Worm (Caenorhabditis elegans) whole organism, young adult: Measurements from ENCODE around the gene vps-39.
"Not testable (repeated sequence)": the region's sequence is repeated elsewhere in the genome, so short reads cannot be mapped to it uniquely, and the experiment has no call there.

Source experiments
- F37B4.10 ChIP-seq: fragments of 200-800 bp; sonication (Bioruptor generic); IDR thresholded peaks from 2 replicates; pipeline ENCODE4 v1.3.6; 2022; ENCODE audit warnings: missing genetic modification characterization, missing compliant biosample characterization
- F57C9.4 ChIP-seq: sonication (generic microtip); optimal IDR thresholded peaks from 2 replicates; lab custom pipeline; 2017; ENCODE audit warnings: mild to moderate bottlenecking, missing genetic modification characterization, missing compliant biosample characterization
- K11D2.4 ChIP-seq: fragments of 200-800 bp; sonication (Bioruptor generic); IDR thresholded peaks from 2 replicates; pipeline ENCODE4 v1.3.6; 2022; ENCODE audit warnings: missing genetic modification reagents, missing genetic modification characterization, missing compliant biosample characterization
- Y56A3A.18 ChIP-seq: fragments of 200-800 bp; sonication (Bioruptor generic); IDR thresholded peaks from 2 replicates; pipeline ENCODE4 v1.3.6; 2022; ENCODE audit warnings: missing genetic modification reagents, missing genetic modification characterization, missing compliant biosample characterization
- Y67H2A.10 ChIP-seq: fragments of 200-800 bp; sonication (Bioruptor generic); conservative IDR thresholded peaks from 2 replicates; pipeline ENCODE4 v1.3.6; 2022; ENCODE audit warnings: missing genetic modification reagents, missing genetic modification characterization, missing compliant biosample characterization
- ZK185.1 ChIP-seq: sonication (generic microtip); optimal IDR thresholded peaks from 2 replicates; lab custom pipeline; 2016; ENCODE audit warnings: mild to moderate bottlenecking, missing genetic modification characterization, missing compliant biosample characterization; ENCODE audit not compliant: poor library complexity, severe bottlenecking
- aptf-2 ChIP-seq: fragments of 200-800 bp; sonication (Bioruptor generic); conservative IDR thresholded peaks from 2 replicates; pipeline ENCODE4 v1.3.6; 2022; ENCODE audit warnings: missing genetic modification reagents, missing genetic modification characterization, missing compliant biosample characterization
- aptf-3 ChIP-seq: fragments of 200-800 bp; sonication (Bioruptor generic); IDR thresholded peaks from 2 replicates; pipeline ENCODE4 v1.3.6; 2022; ENCODE audit warnings: missing genetic modification characterization, missing compliant biosample characterization
- atf-7 ChIP-seq: sonication (generic microtip); optimal IDR thresholded peaks from 2 replicates; lab custom pipeline; 2017; ENCODE audit warnings: mild to moderate bottlenecking, missing genetic modification characterization, missing compliant biosample characterization
- attf-5 ChIP-seq: fragments of 200-800 bp; sonication (Bioruptor generic); optimal IDR thresholded peaks from 2 replicates; lab custom pipeline; 2018; ENCODE audit warnings: mild to moderate bottlenecking, missing genetic modification characterization, missing compliant biosample characterization
- bed-2 ChIP-seq: fragments of 200-800 bp; sonication (Bioruptor generic); IDR thresholded peaks from 2 replicates; pipeline ENCODE4 v1.3.6; 2022; ENCODE audit warnings: missing genetic modification reagents, missing genetic modification characterization, missing compliant biosample characterization
- ccch-3 ChIP-seq: fragments of 200-800 bp; sonication (Bioruptor generic); optimal IDR thresholded peaks from 2 replicates; lab custom pipeline; 2018; ENCODE audit warnings: mild to moderate bottlenecking, missing genetic modification characterization, missing compliant biosample characterization
- cebp-1 ChIP-seq, 2 experiments: fragments of 200-800 bp in 1 of 2; sonication (Bioruptor generic) in 1 of 2; sonication (generic microtip) in 1 of 2; IDR thresholded peaks in 1 of 2; optimal IDR thresholded peaks in 1 of 2; 2 replicates each; pipeline versions ENCODE4 v1.3.6 to Lab custom; 2017 to 2022; ENCODE audit warnings: missing compliant biosample characterization in 2 of 2, missing genetic modification characterization in 2 of 2, mild to moderate bottlenecking in 1 of 2, missing genetic modification reagents in 1 of 2, moderate library complexity in 1 of 2
- ceh-27 ChIP-seq: fragments of 200-800 bp; sonication (Bioruptor generic); optimal IDR thresholded peaks from 2 replicates; lab custom pipeline; 2018; ENCODE audit warnings: mild to moderate bottlenecking, missing genetic modification characterization, moderate library complexity, missing compliant biosample characterization
- die-1 ChIP-seq: sonication (generic microtip); optimal IDR thresholded peaks from 2 replicates; lab custom pipeline; 2016; ENCODE audit warnings: missing genotype, mild to moderate bottlenecking, missing genetic modification characterization, missing compliant biosample characterization
- egrh-3 ChIP-seq: fragments of 200-800 bp; sonication (Bioruptor generic); IDR thresholded peaks from 2 replicates; pipeline ENCODE4 v1.3.6; 2022; ENCODE audit warnings: missing genetic modification reagents, missing genetic modification characterization, missing compliant biosample characterization
- gei-17 ChIP-seq: fragments of 200-800 bp; sonication (Bioruptor generic); optimal IDR thresholded peaks from 2 replicates; lab custom pipeline; 2018; ENCODE audit warnings: mild to moderate bottlenecking, missing genetic modification characterization, missing compliant biosample characterization
- hlh-26 ChIP-seq: fragments of 200-800 bp; sonication (Bioruptor generic); conservative IDR thresholded peaks from 2 replicates; pipeline ENCODE4 v1.3.6; 2022; ENCODE audit warnings: missing genetic modification reagents, missing genetic modification characterization, missing compliant biosample characterization
- hmg-20 ChIP-seq: fragments of 200-800 bp; sonication (Bioruptor generic); IDR thresholded peaks from 2 replicates; pipeline ENCODE4 v1.3.6; 2022; ENCODE audit warnings: missing genetic modification reagents, missing genetic modification characterization, missing compliant biosample characterization
- let-526 ChIP-seq: fragments of 200-800 bp; sonication (Bioruptor generic); IDR thresholded peaks from 2 replicates; pipeline ENCODE4 v1.3.6; 2022; ENCODE audit warnings: missing genetic modification reagents, missing genetic modification characterization, missing compliant biosample characterization
- lin-54 ChIP-seq: fragments of 200-800 bp; sonication (Bioruptor generic); optimal IDR thresholded peaks from 2 replicates; lab custom pipeline; 2018; ENCODE audit warnings: mild to moderate bottlenecking, missing genetic modification characterization, missing compliant biosample characterization
- lir-1 ChIP-seq: fragments of 200-800 bp; sonication (Bioruptor generic); conservative IDR thresholded peaks from 2 replicates; pipeline ENCODE4 v1.3.6; 2022; ENCODE audit warnings: missing genetic modification reagents, missing genetic modification characterization, missing compliant biosample characterization
- nfya-2 ChIP-seq: fragments of 200-800 bp; sonication (Bioruptor generic); IDR thresholded peaks from 2 replicates; pipeline ENCODE4 v1.3.6; 2022; ENCODE audit warnings: missing genetic modification reagents, missing genetic modification characterization, missing compliant biosample characterization
- nhr-27 ChIP-seq: fragments of 200-800 bp; sonication (Bioruptor generic); optimal IDR thresholded peaks from 2 replicates; lab custom pipeline; 2018; ENCODE audit warnings: mild to moderate bottlenecking, missing genetic modification characterization, moderate library complexity, missing compliant biosample characterization
- rpc-1 ChIP-seq, 2 experiments: fragments of 150-350 bp in 1 of 2; sonication (generic microtip) in 1 of 2; optimal IDR thresholded peaks; 2 replicates each; lab custom pipeline; 2014 to 2018; ENCODE audit warnings: missing biosample characterization in 1 of 2, missing genetic modification characterization in 1 of 2, missing genetic modification reagents in 1 of 2, missing genotype in 1 of 2
- sea-2 ChIP-seq: fragments of 200-800 bp; sonication (Bioruptor generic); IDR thresholded peaks from 2 replicates; pipeline ENCODE4 v1.3.6; 2022; ENCODE audit warnings: missing genetic modification characterization, missing compliant biosample characterization
- snpc-1.3 ChIP-seq: sonication (generic microtip); optimal IDR thresholded peaks from 2 replicates; lab custom pipeline; 2017; ENCODE audit warnings: missing genetic modification characterization, mild to moderate bottlenecking, missing compliant biosample characterization, antibody characterized with exemption, moderate library complexity, missing genotype, missing genetic modification reagents; ENCODE audit not compliant: insufficient read depth
- tbp1 ChIP-seq: fragments of 200-800 bp; sonication (Bioruptor generic); optimal IDR thresholded peaks from 2 replicates; lab custom pipeline; 2018; ENCODE audit warnings: mild to moderate bottlenecking, missing genetic modification characterization, missing compliant biosample characterization
- ztf-25 ChIP-seq: fragments of 200-800 bp; sonication (Bioruptor generic); IDR thresholded peaks from 2 replicates; pipeline ENCODE4 v1.3.6; 2022; ENCODE audit warnings: missing genetic modification reagents, missing genetic modification characterization, missing compliant biosample characterization
- ztf-6 ChIP-seq: fragments of 200-800 bp; sonication (Bioruptor generic); IDR thresholded peaks from 2 replicates; pipeline ENCODE4 v1.3.6; 2022; ENCODE audit warnings: missing genetic modification reagents, missing genetic modification characterization, missing compliant biosample characterization

The vps-39 gene

ce11 chrV:14038328-14039084 is at the start of gene vps-39 (continued):
- TF ChIP-seq egrh-3 (GFP tag; lab: Robert Waterston, UW) (peak; percentile 88), hmg-20 (peak; percentile 86), ceh-27 (GFP tag; lab: Kevin White, UChicago) (peak; percentile 31), aptf-3 (peak; percentile 79; the same call in 1 of the 2 replicates), K11D2.4 (GFP tag; lab: Robert Waterston, UW) (peak; percentile 94), lin-54 (GFP tag; lab: Kevin White, UChicago) (peak; percentile 69), ztf-6 (GFP tag; lab: Robert Waterston, UW) (peak; percentile 84), bed-2 (peak; percentile 87), let-526 (peak; percentile 57; the same call in 1 of the 2 replicates), ztf-25 (GFP tag; lab: Robert Waterston, UW) (peak; percentile 91), sea-2 (GFP tag; lab: Robert Waterston, UW) (peak; percentile 87; the same call in 1 of the 2 replicates), attf-5 (GFP tag; lab: Kevin White, UChicago) (peak; percentile 69), aptf-2 (peak; percentile 97), rpc-1 (optimal IDR thresholded peaks at IDR 0.05; lab: Kevin White, UChicago) (peak; percentile 23), Y56A3A.18 (GFP tag; lab: Robert Waterston, UW) (peak; percentile 75; the same call in 1 of the 2 replicates), F37B4.10 (GFP tag; lab: Robert Waterston, UW) (0 out of 2 replicates have a peak, but pooled peaks have one; percentile 86)
- not testable (repeated sequence) for TF ChIP-seq rpc-1 (tag; optimal IDR thresholded peaks at IDR 0.05; lab: Kevin White, UChicago)

ce11 chrV:14085589-14085988 is 47.4 kb upstream of the vps-39 start, which contains the start of gene D1086.18:
TSS of gene D1086.18 (plus strand) at chrV:14085889.
- TF ChIP-seq gei-17 (GFP tag; lab: Kevin White, UChicago) (no peak), Y67H2A.10 (GFP tag; lab: Robert Waterston, UW) (no peak), bed-2 (no peak), nfya-2 (no peak), ZK185.1 (tag; lab: Kevin White, UChicago) (no peak), lir-1 (GFP tag; lab: Robert Waterston, UW) (no peak)
- TF ChIP-seq, all 124 proteins: peak for 0

- TF ChIP-seq cebp-1 (GFP tag; IDR thresholded peaks at IDR 0.05; lab: Robert Waterston, UW), result no peak
- TF ChIP-seq cebp-1 (tag; optimal IDR thresholded peaks at IDR 0.05; lab: Kevin White, UChicago), result no peak
- TF ChIP-seq, all 124 proteins: peak for 0
These were observed 45.8 kb upstream of the vps-39 start, which contains the start of gene D1086.7 for ce11 chrV:14083970-14084369. TSS of gene D1086.7 (plus strand) at chrV:14084270.

DNA sequence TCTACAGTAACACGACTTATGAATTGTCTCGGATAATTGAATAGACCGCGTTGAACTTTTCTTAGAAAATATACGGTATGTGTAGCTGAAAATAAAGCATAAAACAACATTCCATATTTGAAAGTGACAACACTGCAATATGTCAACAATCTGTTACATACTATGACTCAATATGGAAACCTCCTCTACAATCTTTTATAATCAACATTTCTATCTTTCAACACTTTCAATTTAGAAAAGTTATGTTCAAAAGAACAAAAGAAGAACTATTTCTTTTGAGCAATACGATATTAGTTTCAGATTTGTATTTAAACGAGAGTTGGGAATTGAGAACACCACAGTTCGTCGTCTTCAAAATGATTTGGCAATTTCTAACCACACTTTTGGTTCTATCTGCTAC is 44.3 kb upstream of the vps-39 start, which contains the start of gene D1086.10:
D1086.10 (plus strand) TSS at position 301 of the 400 bp plus-strand sequence.
- TF ChIP-seq die-1 (tag; lab: Kevin White, UChicago) (no peak), F57C9.4 (no peak), tbp1 (GFP tag; lab: Kevin White, UChicago) (no peak), ccch-3 (no peak), nhr-27 (tag; lab: Kevin White, UChicago) (no peak), hlh-26 (GFP tag; lab: Robert Waterston, UW) (no peak), atf-7 (no peak), snpc-1.3 (tag; lab: Kevin White, UChicago) (no peak)
